Worm (Caenorhabditis elegans) whole organism, early embryonic: Measurements from ENCODE around the gene hlh-29.
"Not testable (repeated sequence)": the region's sequence is repeated elsewhere in the genome, so short reads cannot be mapped to it uniquely, and the experiment has no call there.

Experiments used
- B0310.2 ChIP-seq: sonication (generic microtip); optimal IDR thresholded peaks from 2 replicates; lab custom pipeline; 2016; ENCODE audit warnings: mild to moderate bottlenecking, missing genetic modification characterization, missing compliant biosample characterization
- F13C5.2 ChIP-seq: sonication (generic microtip); optimal IDR thresholded peaks from 2 replicates; lab custom pipeline; 2017; ENCODE audit warnings: mild to moderate bottlenecking, missing genetic modification characterization, inconsistent platforms, missing compliant biosample characterization
- aly-1 ChIP-seq: sonication (generic microtip); optimal IDR thresholded peaks from 2 replicates; lab custom pipeline; 2016; ENCODE audit warnings: missing genetic modification characterization, missing compliant biosample characterization
- ama-1 ChIP-seq: fragments of 150-350 bp; optimal IDR thresholded peaks from 2 replicates; lab custom pipeline; 2014
- ceh-36 ChIP-seq: sonication (generic microtip); optimal IDR thresholded peaks from 2 replicates; lab custom pipeline; 2016; ENCODE audit warnings: missing genetic modification characterization, inconsistent platforms, missing compliant biosample characterization
- flt-1 ChIP-seq: fragments of 200-800 bp; sonication (Bioruptor generic); IDR thresholded peaks from 2 replicates; pipeline ENCODE4 v1.3.6; 2022; ENCODE audit warnings: missing genetic modification characterization, missing compliant biosample characterization
- hmbx-1 ChIP-seq: sonication (generic microtip); optimal IDR thresholded peaks from 2 replicates; lab custom pipeline; 2016; ENCODE audit warnings: mild to moderate bottlenecking, missing genetic modification characterization, missing compliant biosample characterization
- hmg-4 ChIP-seq: fragments of 200-800 bp; sonication (Bioruptor generic); optimal IDR thresholded peaks from 2 replicates; lab custom pipeline; 2018; ENCODE audit warnings: mild to moderate bottlenecking, missing genetic modification characterization, missing compliant biosample characterization
- hnd-1 ChIP-seq: sonication (generic microtip); optimal IDR thresholded peaks from 2 replicates; lab custom pipeline; 2016; ENCODE audit warnings: missing genetic modification characterization, missing compliant biosample characterization
- pes-1 ChIP-seq: fragments of 200-800 bp; sonication (Bioruptor generic); IDR thresholded peaks from 2 replicates; pipeline ENCODE4 v1.3.6; 2022; ENCODE audit warnings: missing genetic modification reagents, missing genetic modification characterization, missing compliant biosample characterization
- sea-1 ChIP-seq: fragments of 200-800 bp; sonication (Bioruptor generic); conservative IDR thresholded peaks from 2 replicates; pipeline ENCODE4 v1.3.6; 2022; ENCODE audit warnings: missing genetic modification characterization, missing compliant biosample characterization
- tbx-11 ChIP-seq: fragments of 200-800 bp; sonication (Bioruptor generic); IDR thresholded peaks from 2 replicates; pipeline ENCODE4 v1.3.6; 2022; ENCODE audit warnings: missing genetic modification characterization, missing compliant biosample characterization
- tbx-37 ChIP-seq: fragments of 200-800 bp; sonication (Bioruptor generic); conservative IDR thresholded peaks from 2 replicates; pipeline ENCODE4 v1.3.6; 2022; ENCODE audit warnings: missing genetic modification reagents, missing genetic modification characterization, missing compliant biosample characterization
- tra-4 ChIP-seq: sonication (generic microtip); optimal IDR thresholded peaks from 2 replicates; lab custom pipeline; 2017; ENCODE audit warnings: missing genetic modification characterization, missing compliant biosample characterization

DNA sequence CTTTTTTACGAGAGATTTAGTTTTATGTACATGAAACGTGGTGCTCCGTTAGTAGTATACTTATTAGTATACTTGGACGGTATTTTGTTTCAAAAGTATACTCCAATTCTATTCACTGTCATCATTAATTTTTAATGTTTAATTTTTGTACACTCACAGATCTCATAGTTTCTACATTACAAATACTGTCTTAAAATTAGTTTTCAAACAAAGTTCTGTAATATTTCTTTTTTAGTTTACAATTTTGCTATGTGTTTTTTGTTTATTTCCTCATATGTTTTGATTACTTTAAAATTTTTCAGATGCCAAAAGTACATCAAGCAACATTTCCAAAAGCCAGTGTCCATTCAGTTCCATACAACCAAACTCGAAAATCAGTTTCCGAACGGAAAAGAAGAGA, 2.3 kb upstream of the hlh-29 start, which contains the start of gene hlh-28:
- TF ChIP-seq flt-1 (GFP tag; lab: Robert Waterston, UW); ama-1 (lab: Kevin White, UChicago); sea-1 (GFP tag; lab: Robert Waterston, UW); F13C5.2 (tag; lab: Kevin White, UChicago); tbx-11 (GFP tag; lab: Robert Waterston, UW); hnd-1 (tag; lab: Kevin White, UChicago); hmg-4 (GFP tag; lab: Kevin White, UChicago); hmbx-1 (tag; lab: Kevin White, UChicago); aly-1 (tag; lab: Kevin White, UChicago); tbx-37 (GFP tag; lab: Robert Waterston, UW); ceh-36; B0310.2; tra-4 (tag; lab: Kevin White, UChicago); pes-1 (GFP tag; lab: Robert Waterston, UW): not testable (repeated sequence)
